Fruit fly (Drosophila melanogaster): Measurements from ENCODE around the gene CG10919.

Gene CG10919

DNA sequence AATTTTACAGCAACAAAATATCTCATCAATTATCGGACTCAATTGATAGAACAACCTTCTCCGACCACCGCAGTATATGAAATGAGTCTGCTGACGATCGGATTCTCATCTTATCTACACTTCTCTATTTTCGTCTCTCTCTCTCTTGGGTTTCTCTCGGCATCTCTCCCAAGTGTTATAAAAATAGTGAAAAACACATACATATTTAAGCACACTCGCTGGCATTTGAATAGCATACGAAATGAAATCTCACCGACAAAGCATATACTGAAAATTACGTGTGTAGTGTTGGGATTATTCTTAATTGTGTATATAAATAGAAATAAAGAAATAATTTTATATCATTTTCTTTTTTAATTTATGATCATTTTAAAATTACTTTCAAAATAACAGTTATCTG, 7.9 kb upstream of the CG10919 start, which contains the start of gene pyd3 (continued):
- no peak for TF ChIP-seq CG9609 (GFP tag; optimal IDR thresholded peaks at IDR 0.05)
- TF ChIP-seq CG13287 (GFP tag; IDR thresholded peaks at IDR 0.05; ENCODE audit: partially characterized antibody) = 0 out of 2 replicates have a peak, but pooled peaks have one; percentile 16
- no peak for TF ChIP-seq pho (GFP tag; optimal IDR thresholded peaks at IDR 0.05)
- no peak for TF ChIP-seq Side (GFP tag; optimal IDR thresholded peaks at IDR 0.05)
- TF ChIP-seq CG9727 (GFP tag; optimal IDR thresholded peaks at IDR 0.05) = no peak
- no peak for TF ChIP-seq Doc2 (GFP tag; IDR thresholded peaks at IDR 0.05)
- no peak for TF ChIP-seq HLH3B (GFP tag; IDR thresholded peaks at IDR 0.05)
- no peak for TF ChIP-seq Dp (GFP tag; optimal IDR thresholded peaks at IDR 0.05)
- no peak for TF ChIP-seq CG12391 (tag; optimal IDR thresholded peaks at IDR 0.05)
- TF ChIP-seq toy (GFP tag; IDR thresholded peaks at IDR 0.05) = no peak
- TF ChIP-seq hb (GFP tag; IDR thresholded peaks at IDR 0.05; ENCODE audit: partially characterized antibody) = no peak
- peak; percentile 49 for TF ChIP-seq Jarid2 (GFP tag; optimal IDR thresholded peaks at IDR 0.05)
- TF ChIP-seq ara (GFP tag; IDR thresholded peaks at IDR 0.05) = no peak
- TF ChIP-seq CG2202 (tag; optimal IDR thresholded peaks at IDR 0.05) = no peak
- TF ChIP-seq CG16815 (GFP tag; optimal IDR thresholded peaks at IDR 0.05) = no peak
- TF ChIP-seq Meics (GFP tag; optimal IDR thresholded peaks at IDR 0.05) = peak; percentile 21
- TF ChIP-seq CG6254 (GFP tag; optimal IDR thresholded peaks at IDR 0.05) = no peak
- no peak for TF ChIP-seq Lim3 (GFP tag; IDR thresholded peaks at IDR 0.05)
- no peak for TF ChIP-seq Abd-B (GFP tag; optimal IDR thresholded peaks at IDR 0.05)
- no peak for TF ChIP-seq lbe (GFP tag; optimal IDR thresholded peaks at IDR 0.05)
- no peak for TF ChIP-seq ssp (GFP tag; IDR thresholded peaks at IDR 0.05)
- TF ChIP-seq Scr (GFP tag; IDR thresholded peaks at IDR 0.05; ENCODE audit: partially characterized antibody) = no peak
- no peak for TF ChIP-seq prd (optimal IDR thresholded peaks at IDR 0.05)
- 0 out of 3 replicates have a peak, but pooled peaks have one; percentile 29 for TF ChIP-seq prd (GFP tag; IDR thresholded peaks at IDR 0.05)
- TF ChIP-seq lov (optimal IDR thresholded peaks at IDR 0.05) = no peak
- no peak for TF ChIP-seq lov (GFP tag; IDR thresholded peaks at IDR 0.05)
- TF ChIP-seq gcm (GFP tag; optimal IDR thresholded peaks at IDR 0.05) = no peak
- TF ChIP-seq kah (GFP tag; optimal IDR thresholded peaks at IDR 0.05) = no peak
- TF ChIP-seq sna (GFP tag; IDR thresholded peaks at IDR 0.05; ENCODE audit: partially characterized antibody) = no peak
- TF ChIP-seq da (GFP tag; optimal IDR thresholded peaks at IDR 0.05) = no peak
- no peak for TF ChIP-seq CG10147 (GFP tag; optimal IDR thresholded peaks at IDR 0.05)
- TF ChIP-seq cas (GFP tag; IDR thresholded peaks at IDR 0.05) = no peak
- peak; percentile 18 for TF ChIP-seq CG11504 (tag; optimal IDR thresholded peaks at IDR 0.05)
- TF ChIP-seq CG32767 (GFP tag; IDR thresholded peaks at IDR 0.05) = no peak; the same call in 1 of the 2 replicates
- TF ChIP-seq CG8924 (tag; optimal IDR thresholded peaks at IDR 0.05) = no peak
- no peak for TF ChIP-seq CG17385 (GFP tag; optimal IDR thresholded peaks at IDR 0.05)
- no peak for TF ChIP-seq Rx (GFP tag; IDR thresholded peaks at IDR 0.05)
- no peak for TF ChIP-seq Bgb (GFP tag; IDR thresholded peaks at IDR 0.05; ENCODE audit: partially characterized antibody)
- no peak for TF ChIP-seq NC2β (GFP tag; optimal IDR thresholded peaks at IDR 0.05)
- TF ChIP-seq CG1832 (GFP tag; optimal IDR thresholded peaks at IDR 0.05) = no peak
- TF ChIP-seq Six4 (GFP tag; optimal IDR thresholded peaks at IDR 0.05) = no peak
- no peak for TF ChIP-seq shn (GFP tag; optimal IDR thresholded peaks at IDR 0.05)
- TF ChIP-seq CG15269 (tag; optimal IDR thresholded peaks at IDR 0.05) = peak; percentile 16
- TF ChIP-seq CG18262 (tag; optimal IDR thresholded peaks at IDR 0.05) = no peak
- no peak for TF ChIP-seq Med (GFP tag)
- no peak for TF ChIP-seq ken (GFP tag; IDR thresholded peaks at IDR 0.05)
- TF ChIP-seq Awh (GFP tag; IDR thresholded peaks at IDR 0.05) = no peak
- TF ChIP-seq cato (GFP tag; optimal IDR thresholded peaks at IDR 0.05; ENCODE audit: borderline replicate concordance) = no peak
- TF ChIP-seq CG30020 (tag; optimal IDR thresholded peaks at IDR 0.05) = no peak
- no peak for TF ChIP-seq p53 (GFP tag; optimal IDR thresholded peaks at IDR 0.05)
- no peak for TF ChIP-seq Dad (GFP tag; optimal IDR thresholded peaks at IDR 0.05)
- TF ChIP-seq ewg (GFP tag; optimal IDR thresholded peaks at IDR 0.05) = no peak
